Fruit fly (Drosophila melanogaster) whole organism, prepupa: ENCODE results near the gene Prim2.

Experiments used
- CG7368 ChIP-seq: fragments of 200-800 bp; sonication (Bioruptor generic); optimal IDR thresholded peaks from 3 replicates; lab custom pipeline; 2016; ENCODE audit warnings: missing biosample characterization, missing genetic modification characterization
- Eip93F ChIP-seq: fragments of 200-800 bp; sonication (Bioruptor generic); optimal IDR thresholded peaks from 2 replicates; lab custom pipeline; 2016; ENCODE audit warnings: missing biosample characterization, mild to moderate bottlenecking, missing genetic modification characterization

DNA sequence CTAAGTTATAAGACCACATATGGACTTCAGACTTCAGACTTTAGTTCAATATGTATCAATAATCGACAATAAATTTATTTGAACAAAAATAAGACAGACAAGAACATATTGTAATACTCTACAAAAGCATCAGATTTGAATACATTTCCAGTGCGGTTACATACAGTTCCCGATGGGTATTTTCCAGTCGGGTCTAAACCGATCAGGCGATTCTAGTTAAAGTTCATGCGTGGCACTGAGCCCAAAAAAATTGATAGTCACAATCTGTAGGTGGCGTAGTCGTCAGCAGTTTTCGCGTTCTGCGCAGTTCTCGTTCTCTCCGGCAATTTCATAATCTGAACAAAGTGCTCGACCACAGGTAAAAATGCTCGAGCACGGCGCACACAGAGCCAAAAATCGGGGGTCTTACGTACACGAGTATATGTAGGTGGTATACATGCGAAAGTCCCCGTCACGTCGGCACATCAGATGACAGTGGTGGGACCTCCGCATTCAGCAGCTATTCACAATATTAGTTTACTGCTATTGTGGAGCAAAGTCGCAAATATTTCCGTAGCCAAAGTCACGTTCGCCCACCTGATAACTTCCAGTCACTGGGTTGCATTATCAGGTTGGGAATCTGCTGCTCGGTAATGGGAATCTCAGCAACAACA is 34.0 kb upstream of the Prim2 start:
- TF ChIP-seq CG7368 (GFP tag; lab: Kevin White, UChicago) (no peak), Eip93F (GFP tag; lab: Kevin White, UChicago) (peak; percentile 5)
